Fruit fly (Drosophila melanogaster): ENCODE data around the gene CG12121.
A peak's percentile ranks its signal among the peaks of the same experiment; 100 is the strongest.

- no peak for TF ChIP-seq CG12605 (GFP tag; IDR thresholded peaks at IDR 0.05)
- no peak for TF ChIP-seq CG14655 (GFP tag; optimal IDR thresholded peaks at IDR 0.05)
- no peak for TF ChIP-seq Snoo (tag; optimal IDR thresholded peaks at IDR 0.05)
- no peak for TF ChIP-seq rn (GFP tag; IDR thresholded peaks at IDR 0.05)
- no peak for TF ChIP-seq fd96Ca (GFP tag; IDR thresholded peaks at IDR 0.05)
- 0 out of 2 replicates have a peak, but pooled peaks have one; percentile 24 for TF ChIP-seq CG32121 (GFP tag; IDR thresholded peaks at IDR 0.05)
- no peak for TF ChIP-seq CG8159 (tag; optimal IDR thresholded peaks at IDR 0.05)
- no peak for TF ChIP-seq CG34367 (tag; optimal IDR thresholded peaks at IDR 0.05)
Observed at dm6 chrX:9266082-9266481, 33.9 kb upstream of the CG12121 start.
